Worm (Caenorhabditis elegans): Measurements from ENCODE around the gene wago-5.

DNA sequence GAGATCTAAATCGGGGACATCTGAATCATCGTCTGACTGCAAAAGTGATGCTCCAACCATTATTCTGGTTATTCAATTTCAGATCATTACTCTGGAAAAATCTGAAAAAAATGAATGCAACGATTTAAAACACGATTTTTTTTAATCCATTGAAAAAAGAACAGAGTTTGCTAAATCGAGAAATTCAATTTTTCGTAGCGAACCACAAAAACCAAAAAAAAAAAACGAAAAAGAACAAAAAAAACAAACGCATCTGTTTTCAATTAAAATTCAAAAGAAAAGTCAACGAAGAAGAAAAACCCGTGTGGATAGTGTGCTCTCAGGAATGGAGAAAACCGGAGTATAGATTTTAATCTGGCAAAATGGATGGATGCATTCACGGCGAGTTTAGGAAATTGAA lies 43.0 kb upstream of the wago-5 start, which contains the start of gene F55C12.4:
- TF ChIP-seq elt-3 (tag; optimal IDR thresholded peaks at IDR 0.05) = no peak
- no peak for TF ChIP-seq unc-62 (GFP tag; optimal IDR thresholded peaks at IDR 0.05)
- no peak for TF ChIP-seq unc-39 (tag; optimal IDR thresholded peaks at IDR 0.05)
- no peak for TF ChIP-seq ceh-43 (GFP tag; optimal IDR thresholded peaks at IDR 0.05)
- TF ChIP-seq nhr-28 (tag; optimal IDR thresholded peaks at IDR 0.05) = no peak
- no peak for TF ChIP-seq ces-1 (GFP tag; optimal IDR thresholded peaks at IDR 0.05)
- TF ChIP-seq flh-1 (GFP tag; optimal IDR thresholded peaks at IDR 0.05) = no peak
- TF ChIP-seq ztf-11 (tag; optimal IDR thresholded peaks at IDR 0.05) = no peak
- TF ChIP-seq nhr-76 (tag; optimal IDR thresholded peaks at IDR 0.05) = no peak
- TF ChIP-seq M03D4.4 (tag; optimal IDR thresholded peaks at IDR 0.05) = no peak

Data from whole organism, mixed stage, embryonic.